Worm (Caenorhabditis elegans) whole organism, L2 larva: ENCODE measurements around the gene R07B1.5.

Source experiments
- ZK546.5 ChIP-seq: sonication (generic microtip); optimal IDR thresholded peaks from 2 replicates; lab custom pipeline; 2017; ENCODE audit warnings: missing biosample characterization, missing genetic modification characterization
- crh-2 ChIP-seq: sonication (generic microtip); optimal IDR thresholded peaks from 2 replicates; lab custom pipeline; 2017; ENCODE audit warnings: missing biosample characterization, missing genetic modification characterization
- dmd-4 ChIP-seq: sonication (generic microtip); optimal IDR thresholded peaks from 2 replicates; lab custom pipeline; 2017; ENCODE audit warnings: missing biosample characterization, missing genetic modification characterization
- elt-1 ChIP-seq: fragments of 150-350 bp; optimal IDR thresholded peaks from 2 replicates; lab custom pipeline; 2014; ENCODE audit warnings: missing biosample characterization, missing genetic modification characterization
- nhr-10 ChIP-seq: sonication (generic microtip); optimal IDR thresholded peaks from 2 replicates; lab custom pipeline; 2017; ENCODE audit warnings: missing biosample characterization, missing genetic modification characterization
- nhr-237 ChIP-seq: fragments of 150-350 bp; optimal IDR thresholded peaks from 2 replicates; lab custom pipeline; 2014; ENCODE audit warnings: missing biosample characterization, missing genetic modification characterization
- nhr-6 ChIP-seq: fragments of 150-350 bp; optimal IDR thresholded peaks from 2 replicates; lab custom pipeline; 2014; ENCODE audit warnings: missing biosample characterization, missing genetic modification characterization
- peb-1 ChIP-seq: fragments of 150-350 bp; optimal IDR thresholded peaks from 2 replicates; lab custom pipeline; 2014; ENCODE audit warnings: missing biosample characterization, missing genetic modification characterization
- unc-55 ChIP-seq: fragments of 150-350 bp; sonication (generic microtip); optimal IDR thresholded peaks from 3 replicates; lab custom pipeline; 2014; ENCODE audit warnings: missing biosample characterization, missing genetic modification reagents, missing genetic modification characterization
- ztf-11 ChIP-seq: sonication (generic microtip); optimal IDR thresholded peaks from 2 replicates; lab custom pipeline; 2017; ENCODE audit warnings: missing biosample characterization, missing genetic modification characterization

The R07B1.5 gene

DNA sequence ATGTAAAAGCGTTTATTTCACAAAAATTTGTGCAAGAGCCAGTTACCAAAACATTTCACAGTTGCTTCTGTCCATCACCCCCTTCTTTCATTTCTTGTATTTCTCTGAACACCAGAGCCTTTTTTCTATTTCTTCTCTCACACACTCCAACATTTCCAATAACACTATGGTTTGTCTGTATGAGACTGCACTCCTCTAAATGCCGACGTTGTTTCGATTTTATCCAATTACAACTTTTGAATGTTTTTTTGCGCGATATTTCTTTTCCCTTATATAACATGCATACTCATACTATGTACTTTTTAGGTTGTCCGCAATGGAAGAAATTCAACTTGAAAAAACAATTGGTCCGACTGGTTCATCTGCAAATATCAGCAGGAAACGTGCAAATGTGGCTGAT is 42.5 kb downstream of the R07B1.5 start, which contains the start of gene F21G4.5:
F21G4.5 (plus strand) TSS at position 301 of the 400 bp plus-strand sequence.
- TF ChIP-seq nhr-10 (tag; lab: Kevin White, UChicago), result no peak
- TF ChIP-seq crh-2 (tag; lab: Kevin White, UChicago), result no peak
- no peak for TF ChIP-seq peb-1 (tag; lab: Kevin White, UChicago)
- TF ChIP-seq ztf-11 (tag; lab: Kevin White, UChicago), result no peak
- no peak for TF ChIP-seq ZK546.5 (tag; lab: Kevin White, UChicago)
- TF ChIP-seq unc-55 (GFP tag; lab: Kevin White, UChicago), result no peak
- TF ChIP-seq nhr-237 (tag; lab: Kevin White, UChicago), result no peak
- no peak for TF ChIP-seq dmd-4
- TF ChIP-seq nhr-6, result no peak
- TF ChIP-seq elt-1, result no peak
- TF ChIP-seq, all 48 proteins: peak for 0
